Fruit fly (Drosophila melanogaster) whole organism, wandering third instar larva: ENCODE data around the gene dmrt11E.

Experiments used
- Abd-B ChIP-seq: fragments of >200 bp; optimal IDR thresholded peaks from 2 replicates; lab custom pipeline; 2017; ENCODE audit warnings: missing biosample characterization, missing genetic modification characterization
- CG32264 ChIP-seq: fragments of 200-800 bp; sonication (Bioruptor generic); optimal IDR thresholded peaks from 2 replicates; lab custom pipeline; 2016; ENCODE audit warnings: missing biosample characterization, missing genetic modification characterization
- CG9705 ChIP-seq: fragments of 200-800 bp; sonication (Bioruptor generic); optimal IDR thresholded peaks from 2 replicates; lab custom pipeline; 2018; ENCODE audit warnings: missing biosample characterization, mild to moderate bottlenecking, missing genetic modification characterization
- Dfd ChIP-seq: fragments of >200 bp; optimal IDR thresholded peaks from 2 replicates; lab custom pipeline; 2017; ENCODE audit warnings: missing biosample characterization, missing genetic modification characterization
- Dif ChIP-seq: fragments of 200-275, 200-300 bp; sonication (Bioruptor generic); optimal IDR thresholded peaks from 2 replicates; lab custom pipeline; 2018; ENCODE audit warnings: missing biosample characterization, missing genetic modification characterization; ENCODE audit not compliant: partially characterized antibody
- GATAd ChIP-seq: sonication (Bioruptor generic); optimal IDR thresholded peaks from 2 replicates; lab custom pipeline; 2016; ENCODE audit warnings: missing biosample characterization, missing genetic modification characterization
- HLH106 ChIP-seq: fragments of 200-800 bp; optimal IDR thresholded peaks from 3 replicates; lab custom pipeline; 2019; ENCODE audit warnings: missing biosample characterization, mild to moderate bottlenecking, missing genetic modification characterization, moderate library complexity
- Hnf4 ChIP-seq: fragments of 200-800 bp; sonication (Bioruptor generic); optimal IDR thresholded peaks from 2 replicates; lab custom pipeline; 2016; ENCODE audit warnings: missing biosample characterization, mild to moderate bottlenecking, missing genetic modification characterization
- Hr78 ChIP-seq: fragments of >200 bp; optimal IDR thresholded peaks from 2 replicates; lab custom pipeline; 2017; ENCODE audit warnings: missing biosample characterization, missing genetic modification characterization
- Hr83 ChIP-seq: fragments of 200-300 bp; sonication (Bioruptor generic); optimal IDR thresholded peaks from 2 replicates; lab custom pipeline; 2016; ENCODE audit warnings: missing biosample characterization, mild to moderate bottlenecking, missing genetic modification characterization, moderate library complexity; ENCODE audit not compliant: poor library complexity, severe bottlenecking
- Jra ChIP-seq: sonication (Bioruptor generic); optimal IDR thresholded peaks from 2 replicates; lab custom pipeline; 2016; ENCODE audit warnings: missing biosample characterization, missing genetic modification characterization
- Mio ChIP-seq: sonication (Bioruptor generic); optimal IDR thresholded peaks from 2 replicates; lab custom pipeline; 2016; ENCODE audit warnings: missing biosample characterization, missing genetic modification characterization
- Myc ChIP-seq: fragments of >200 bp; optimal IDR thresholded peaks from 2 replicates; lab custom pipeline; 2017
- N ChIP-seq: fragments of >200 bp; optimal IDR thresholded peaks from 2 replicates; lab custom pipeline; 2018; ENCODE audit warnings: missing biosample characterization, missing external identifiers, missing genetic modification characterization
- OdsH ChIP-seq: fragments of 200-800 bp; sonication (Bioruptor generic); optimal IDR thresholded peaks from 2 replicates; lab custom pipeline; 2016; ENCODE audit warnings: missing biosample characterization, mild to moderate bottlenecking, missing genetic modification characterization
- Rel ChIP-seq, 2 experiments: fragments of 200-800 bp; sonication (Bioruptor generic) in 1 of 2; optimal IDR thresholded peaks; 2 replicates in 1 of 2; 3 replicates in 1 of 2; lab custom pipeline; 2016 to 2019; ENCODE audit warnings: mild to moderate bottlenecking in 2 of 2, missing biosample characterization in 2 of 2, missing genetic modification characterization in 2 of 2, moderate library complexity in 1 of 2
- Sp1 ChIP-seq: fragments of 200-800 bp; sonication (Bioruptor generic); optimal IDR thresholded peaks from 3 replicates; lab custom pipeline; 2019; ENCODE audit warnings: missing biosample characterization, mild to moderate bottlenecking, missing genetic modification characterization, moderate library complexity
- Vsx2 ChIP-seq: fragments of 200-300, 225-300 bp; sonication (Bioruptor generic); optimal IDR thresholded peaks from 2 replicates; lab custom pipeline; 2018; ENCODE audit warnings: missing biosample characterization, missing genetic modification characterization; ENCODE audit not compliant: partially characterized antibody
- br ChIP-seq: fragments of 200-800 bp; sonication (Bioruptor generic); optimal IDR thresholded peaks from 2 replicates; lab custom pipeline; 2016; ENCODE audit warnings: missing biosample characterization, missing genetic modification characterization
- brk ChIP-seq: fragments of 200-800 bp; sonication (Bioruptor generic); optimal IDR thresholded peaks from 2 replicates; lab custom pipeline; 2016; ENCODE audit warnings: missing biosample characterization, mild to moderate bottlenecking, missing genetic modification characterization
- dl ChIP-seq, 2 experiments: fragments of 175-275, 200-275 bp in 1 of 2; fragments of 200-275 bp in 1 of 2; sonication (Bioruptor generic); optimal IDR thresholded peaks; lab custom pipeline; 2018; ENCODE audit warnings: mild to moderate bottlenecking in 2 of 2, missing biosample characterization in 2 of 2, missing genetic modification characterization in 2 of 2, moderate library complexity in 2 of 2; ENCODE audit not compliant: partially characterized antibody in 2 of 2, insufficient read depth in 1 of 2
- dmrt93B ChIP-seq: fragments of 200-800 bp; sonication (Bioruptor generic); optimal IDR thresholded peaks from 2 replicates; lab custom pipeline; 2018; ENCODE audit warnings: missing biosample characterization, mild to moderate bottlenecking, missing genetic modification characterization
- dsf ChIP-seq: sonication (Bioruptor generic); optimal IDR thresholded peaks from 2 replicates; lab custom pipeline; 2016; ENCODE audit warnings: missing biosample characterization, missing genetic modification characterization, borderline replicate concordance
- ey ChIP-seq: fragments of 200-800 bp; sonication (Bioruptor generic); optimal IDR thresholded peaks from 2 replicates; lab custom pipeline; 2016; ENCODE audit warnings: missing biosample characterization, missing genetic modification characterization
- foxo ChIP-seq, 2 experiments: fragments of 200-800 bp; sonication (Bioruptor generic); optimal IDR thresholded peaks; 2 replicates in 1 of 2; 3 replicates in 1 of 2; lab custom pipeline; 2016 to 2017; ENCODE audit warnings: missing biosample characterization in 2 of 2, missing genetic modification characterization in 2 of 2
- fru ChIP-seq: fragments of 200-800 bp; sonication (Bioruptor generic); optimal IDR thresholded peaks from 3 replicates; lab custom pipeline; 2016; ENCODE audit warnings: missing biosample characterization, mild to moderate bottlenecking, missing genetic modification characterization
- h ChIP-seq: fragments of 200-800 bp; sonication (Bioruptor generic); optimal IDR thresholded peaks from 3 replicates; lab custom pipeline; 2016; ENCODE audit warnings: missing biosample characterization, mild to moderate bottlenecking, missing genetic modification characterization
- jim ChIP-seq: fragments of 175-275, 200-325 bp; sonication (Bioruptor generic); optimal IDR thresholded peaks from 2 replicates; lab custom pipeline; 2016; ENCODE audit warnings: missing biosample characterization, mild to moderate bottlenecking, missing genetic modification characterization
- lola ChIP-seq: fragments of >200 bp; optimal IDR thresholded peaks from 2 replicates; lab custom pipeline; 2017; ENCODE audit warnings: missing biosample characterization, missing genetic modification characterization
- psq ChIP-seq: fragments of 200-800 bp; sonication (Bioruptor generic); optimal IDR thresholded peaks from 3 replicates; lab custom pipeline; 2017; ENCODE audit warnings: missing biosample characterization, mild to moderate bottlenecking, missing genetic modification characterization, moderate library complexity
- rgr ChIP-seq: fragments of 200-800 bp; sonication (Bioruptor generic); optimal IDR thresholded peaks from 3 replicates; lab custom pipeline; 2016; ENCODE audit warnings: missing biosample characterization, mild to moderate bottlenecking, missing genetic modification characterization
- sage ChIP-seq: fragments of 200-800 bp; sonication (Bioruptor generic); optimal IDR thresholded peaks from 2 replicates; lab custom pipeline; 2016; ENCODE audit warnings: missing biosample characterization, mild to moderate bottlenecking, missing genetic modification characterization
- sv ChIP-seq: fragments of 200-800 bp; sonication (Bioruptor generic); optimal IDR thresholded peaks from 3 replicates; lab custom pipeline; 2016; ENCODE audit warnings: missing biosample characterization, missing genetic modification characterization
- tai ChIP-seq: sonication (Bioruptor generic); optimal IDR thresholded peaks from 2 replicates; lab custom pipeline; 2016; ENCODE audit warnings: missing biosample characterization, missing genetic modification characterization
- woc ChIP-seq: sonication (Bioruptor generic); optimal IDR thresholded peaks from 2 replicates; lab custom pipeline; 2016; ENCODE audit warnings: missing biosample characterization, mild to moderate bottlenecking, missing genetic modification characterization

dmrt11E gene

DNA sequence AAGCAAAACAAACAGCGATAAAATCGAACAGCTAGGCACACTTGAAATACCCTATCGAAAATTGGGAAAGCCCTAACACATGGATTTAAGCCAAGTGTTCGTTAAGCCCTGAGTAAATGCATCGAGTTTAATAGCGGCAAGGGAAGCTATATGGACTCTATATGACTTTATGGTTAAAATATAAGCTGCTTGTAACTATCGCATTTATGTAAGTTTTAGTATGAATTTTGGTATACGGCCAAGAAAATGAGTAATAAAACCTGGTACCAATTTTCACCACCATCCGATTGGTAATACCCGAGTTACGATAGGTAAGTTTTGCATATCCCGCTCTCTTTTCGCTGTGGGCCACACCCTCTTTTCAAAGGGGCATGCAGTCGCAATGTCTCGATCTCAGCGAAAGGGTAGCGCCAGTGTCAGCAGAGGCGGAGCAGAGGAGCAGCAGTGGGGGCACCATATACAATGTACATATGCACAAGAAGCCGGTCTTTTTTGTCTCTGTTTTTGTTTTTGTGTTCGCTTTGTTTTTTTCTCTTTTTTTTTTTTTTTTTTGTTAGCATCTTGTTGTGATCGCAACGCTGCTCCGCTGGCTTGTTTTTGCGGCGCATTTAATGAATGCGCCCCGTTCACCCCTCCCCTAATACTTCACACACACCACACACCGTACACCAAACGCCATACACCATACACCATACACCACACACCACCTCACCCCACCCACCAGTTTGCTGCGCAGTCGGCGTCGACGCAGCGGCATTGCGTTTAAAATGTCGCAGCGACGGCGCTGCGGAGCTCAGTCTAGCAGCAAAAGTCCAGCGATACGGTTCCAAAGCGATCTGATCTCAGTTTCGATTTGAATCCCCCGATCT is 36.2 kb downstream of the dmrt11E start, which contains the start of gene GstT4 (continued):
- TF ChIP-seq fru (GFP tag; lab: Kevin White, UChicago): peak; percentile 85
- TF ChIP-seq OdsH: peak; percentile 80
- TF ChIP-seq Dfd (GFP tag; lab: Kevin White, UChicago): no peak
- no peak for TF ChIP-seq Abd-B (GFP tag; lab: Kevin White, UChicago)
- TF ChIP-seq Hnf4 (GFP tag; lab: Kevin White, UChicago): peak; percentile 90
- peak; percentile 33 for TF ChIP-seq dmrt93B
- TF ChIP-seq lola: no peak
- TF ChIP-seq Myc (lab: Kevin White, UChicago): no peak
- TF ChIP-seq Sp1 (GFP tag; lab: Kevin White, UChicago): peak; percentile 87
- TF ChIP-seq ey (GFP tag; lab: Kevin White, UChicago): peak; percentile 57
- peak; percentile 85 for TF ChIP-seq sage (GFP tag; lab: Kevin White, UChicago)
- no peak for TF ChIP-seq HLH106 (tag; lab: Kevin White, UChicago)
- TF ChIP-seq Hr78: no peak
- TF ChIP-seq Hr83 (GFP tag; lab: Kevin White, UChicago): peak; percentile 39
- TF ChIP-seq brk (GFP tag; lab: Kevin White, UChicago): peak; percentile 76
- TF ChIP-seq Mio (GFP tag; lab: Kevin White, UChicago): peak; percentile 54
- TF ChIP-seq, all 38 proteins: peak for 20

DNA sequence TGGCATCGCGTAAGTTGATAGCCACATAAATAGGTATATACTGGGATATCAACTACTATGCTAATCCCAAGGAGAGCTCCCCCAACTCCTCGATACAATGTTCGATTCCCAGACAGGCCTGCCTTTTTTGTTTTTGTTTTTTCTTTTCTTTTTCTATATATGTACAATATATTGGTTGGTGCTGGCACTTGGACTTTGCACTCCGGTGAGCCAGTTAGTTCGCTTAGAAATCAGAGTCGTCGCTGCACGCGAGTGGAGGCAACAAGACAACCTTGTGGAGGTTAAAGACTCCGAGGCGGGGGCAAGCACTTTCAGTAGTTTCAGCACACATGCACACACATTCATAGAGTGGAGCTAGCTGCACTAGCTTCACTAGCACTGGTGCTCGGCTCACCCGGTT is 38.3 kb downstream of the dmrt11E start:
- TF ChIP-seq dsf: no peak
- TF ChIP-seq CG32264: no peak

DNA sequence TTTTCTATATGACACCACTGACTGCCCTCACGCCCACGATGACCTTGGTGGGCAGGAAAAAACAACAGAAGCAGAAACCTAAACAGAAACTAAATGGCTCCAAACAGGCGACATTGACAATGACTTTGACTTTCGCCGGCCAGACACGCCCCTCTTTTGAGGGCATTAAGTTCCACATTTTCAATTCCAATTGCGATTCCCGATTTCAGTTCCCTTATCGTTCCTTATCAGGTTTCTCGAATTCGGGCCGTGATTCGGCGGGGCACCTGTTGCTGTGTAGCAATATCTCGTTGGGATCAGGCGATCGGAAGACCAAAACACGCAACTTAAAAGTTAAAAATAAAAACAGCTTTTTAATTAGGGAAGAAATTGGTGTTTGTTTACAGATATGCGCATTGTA is 39.7 kb downstream of the dmrt11E start:
- TF ChIP-seq CG32264 (no peak), ey (GFP tag; lab: Kevin White, UChicago) (no peak), dmrt93B (no peak), Rel (GFP tag; optimal IDR thresholded peaks at IDR 0.05; lab: Kevin White, UChicago) (no peak), Rel (tag; optimal IDR thresholded peaks at IDR 0.05; lab: Kevin White, UChicago) (no peak), dsf (no peak), Hr78 (no peak), Sp1 (GFP tag; lab: Kevin White, UChicago) (no peak), HLH106 (tag; lab: Kevin White, UChicago) (no peak), dl (GFP tag; optimal IDR thresholded peaks at IDR 0.05; lab: Kevin White, UChicago; ENCODE audit: insufficient read depth in 1 of 2, partially characterized antibody in 2 of 2) (no peak), Mio (GFP tag; lab: Kevin White, UChicago) (no peak), Abd-B (GFP tag; lab: Kevin White, UChicago) (no peak), lola (no peak), sv (GFP tag; lab: Kevin White, UChicago) (no peak), GATAd (GFP tag; lab: Kevin White, UChicago) (no peak), jim (no peak), woc (GFP tag; lab: Kevin White, UChicago) (no peak), Vsx2 (GFP tag; lab: Kevin White, UChicago) (no peak)

DNA sequence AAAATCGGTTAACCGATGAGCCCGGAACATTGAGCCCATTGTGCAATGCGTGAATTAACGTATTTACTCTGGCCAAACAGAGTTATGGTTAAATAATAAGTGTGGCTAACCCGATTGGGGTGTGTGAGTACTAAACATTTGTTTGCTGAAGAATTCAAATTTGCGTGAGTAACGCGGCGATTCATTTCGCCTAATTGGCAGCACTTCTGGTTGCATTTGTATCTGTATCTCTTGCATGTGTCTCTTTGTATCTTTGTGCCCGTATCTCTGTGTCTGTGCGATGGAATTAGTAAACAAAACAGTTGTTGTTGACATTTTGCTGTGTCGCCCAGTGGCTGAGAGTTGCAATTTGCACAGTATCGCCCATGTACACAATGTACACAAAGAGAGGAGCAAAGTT is 42.9 kb downstream of the dmrt11E start:
- TF ChIP-seq sv (GFP tag; lab: Kevin White, UChicago): no peak
- TF ChIP-seq h (GFP tag; lab: Kevin White, UChicago): peak; percentile 5

DNA sequence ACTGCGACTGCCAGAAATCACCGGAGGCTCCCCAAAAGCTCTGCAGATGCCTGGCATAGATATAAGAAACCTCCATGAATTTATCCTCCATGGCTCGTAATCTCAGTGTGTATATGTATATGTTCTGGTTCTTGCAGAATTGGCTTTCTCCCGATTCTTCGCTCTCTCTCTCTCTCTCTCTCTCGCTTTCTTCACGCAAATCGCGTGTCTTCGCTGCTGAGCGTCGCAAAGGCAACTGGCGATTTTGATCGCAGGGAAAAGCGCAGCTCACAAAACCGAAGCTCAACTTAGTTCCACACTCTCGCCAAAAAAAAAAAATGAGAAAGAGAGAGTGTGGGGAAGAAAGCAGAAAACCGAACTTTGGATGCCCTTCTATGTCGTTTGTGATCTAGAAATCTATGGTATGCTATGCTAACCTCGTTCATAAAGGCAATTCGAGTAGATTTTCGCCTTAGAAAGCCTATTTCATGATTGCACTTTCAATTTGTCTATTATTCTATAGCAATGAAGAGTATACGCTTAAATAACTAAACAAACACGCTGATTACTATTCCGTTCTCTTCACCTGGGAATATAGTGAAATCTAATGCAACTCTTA is 43.5 kb downstream of the dmrt11E start:
- TF ChIP-seq br (no peak), GATAd (GFP tag; lab: Kevin White, UChicago) (no peak), tai (GFP tag; lab: Kevin White, UChicago) (no peak), woc (GFP tag; lab: Kevin White, UChicago) (peak; percentile 74), Hr83 (GFP tag; lab: Kevin White, UChicago) (no peak), Myc (lab: Kevin White, UChicago) (no peak), psq (no peak), Dif (peak; percentile 58), CG32264 (no peak), Rel (GFP tag; optimal IDR thresholded peaks at IDR 0.05; lab: Kevin White, UChicago) (no peak), Rel (tag; optimal IDR thresholded peaks at IDR 0.05; lab: Kevin White, UChicago) (no peak), dmrt93B (no peak), Abd-B (GFP tag; lab: Kevin White, UChicago) (no peak), Hnf4 (GFP tag; lab: Kevin White, UChicago) (no peak), dsf (no peak), CG9705 (GFP tag; lab: Kevin White, UChicago) (no peak), rgr (GFP tag; lab: Kevin White, UChicago) (no peak), h (GFP tag; lab: Kevin White, UChicago) (no peak), Sp1 (GFP tag; lab: Kevin White, UChicago) (no peak), sv (GFP tag; lab: Kevin White, UChicago) (no peak), Vsx2 (GFP tag; lab: Kevin White, UChicago) (peak; percentile 34), jim (no peak), N (GFP tag; lab: Kevin White, UChicago) (no peak), Jra (GFP tag; lab: Kevin White, UChicago) (no peak), foxo (GFP tag; optimal IDR thresholded peaks at IDR 0.05; lab: Kevin White, UChicago) (no peak), ey (GFP tag; lab: Kevin White, UChicago) (no peak)
- TF ChIP-seq, all 38 proteins: peak for 3
